Fruit fly (Drosophila melanogaster): Measurements from ENCODE around the gene CG11309.

Gene CG11309

DNA sequence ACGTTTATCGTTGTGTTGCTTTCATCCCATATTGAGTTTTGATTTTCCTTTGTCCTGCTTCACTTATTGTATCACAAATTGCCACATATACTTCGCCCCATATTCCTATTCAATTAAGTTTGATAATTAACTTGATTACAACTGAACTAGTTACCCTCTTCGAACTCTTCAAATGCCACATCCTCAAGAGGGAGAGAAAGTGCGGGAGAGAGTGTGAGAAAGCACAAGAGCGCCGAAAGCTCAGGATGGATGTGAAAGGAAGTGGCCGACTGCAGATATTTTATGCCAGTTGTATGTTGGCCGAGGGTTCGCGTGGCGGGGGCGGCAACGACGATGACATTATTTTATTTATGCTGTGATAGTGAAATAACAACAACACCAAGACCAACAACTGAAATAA is 14.0 kb upstream of the CG11309 start, which contains the start of gene Rab26:
Rab26 (plus strand) TSS at position 301 of the 400 bp plus-strand sequence.
- TF ChIP-seq CG33017 (tag; optimal IDR thresholded peaks at IDR 0.05) (no peak), Hr96 (GFP tag; optimal IDR thresholded peaks at IDR 0.05) (no peak), CG12768 (GFP tag; optimal IDR thresholded peaks at IDR 0.05) (no peak), kay (GFP tag; ENCODE audit: borderline replicate concordance) (no peak), CG11617 (GFP tag; optimal IDR thresholded peaks at IDR 0.05) (no peak), CG5204 (GFP tag; optimal IDR thresholded peaks at IDR 0.05) (no peak), toe (GFP tag; optimal IDR thresholded peaks at IDR 0.05) (no peak), tj (GFP tag; optimal IDR thresholded peaks at IDR 0.05) (no peak), Mnt (GFP tag; optimal IDR thresholded peaks at IDR 0.05) (no peak), Clk (GFP tag; optimal IDR thresholded peaks at IDR 0.05) (no peak), pad (GFP tag; optimal IDR thresholded peaks at IDR 0.05) (no peak), Crg-1 (GFP tag; optimal IDR thresholded peaks at IDR 0.05) (no peak), CG1620 (GFP tag; optimal IDR thresholded peaks at IDR 0.05) (no peak)

DNA sequence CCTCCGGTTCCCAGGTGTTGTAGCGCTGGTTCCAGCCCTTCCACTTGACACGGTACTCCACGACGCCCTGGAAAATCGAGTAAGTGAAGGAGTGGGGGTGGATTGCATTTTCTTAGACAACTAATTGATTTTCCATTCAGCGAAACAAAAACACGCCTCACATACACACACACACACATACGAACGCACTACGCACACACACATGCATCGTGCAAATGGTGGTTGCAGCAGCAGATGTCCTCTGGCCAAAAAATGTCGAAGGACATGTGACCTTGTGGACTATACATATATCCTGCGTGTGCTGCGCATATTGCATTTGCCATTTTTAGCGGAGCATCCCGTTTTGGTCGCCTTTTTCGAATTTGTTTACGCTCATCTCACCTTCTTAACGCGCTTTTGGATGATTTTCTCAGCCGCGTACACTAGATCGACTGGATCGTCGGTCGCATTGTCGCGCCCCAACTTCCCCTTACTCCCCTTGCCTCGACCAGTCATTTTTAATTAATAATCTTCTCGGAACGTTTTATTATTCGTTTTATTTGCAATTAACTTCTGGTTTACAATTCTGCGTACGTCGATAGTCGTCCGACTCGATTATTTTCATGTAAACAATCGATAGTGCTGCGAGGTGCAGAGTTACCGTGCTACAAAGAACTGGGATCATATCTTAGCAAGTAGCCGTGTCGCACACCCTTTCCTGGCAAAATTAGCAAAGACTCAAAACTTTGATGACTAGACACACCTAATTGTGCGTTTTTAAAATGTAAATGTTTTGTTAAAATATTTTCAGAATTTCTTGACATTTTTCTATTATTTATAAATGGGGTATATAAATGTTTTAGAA is 13.2 kb upstream of the CG11309 start, which contains the start of gene Pc:
Pc (minus strand) TSS at position 605 of the 844 bp plus-strand sequence.
- TF ChIP-seq Crg-1 (GFP tag; optimal IDR thresholded peaks at IDR 0.05) (no peak), pad (GFP tag; optimal IDR thresholded peaks at IDR 0.05) (no peak), kay (GFP tag; ENCODE audit: borderline replicate concordance) (peak; percentile 88), CG1620 (GFP tag; optimal IDR thresholded peaks at IDR 0.05) (peak; percentile 21), CG12768 (GFP tag; optimal IDR thresholded peaks at IDR 0.05) (no peak), cnc (optimal IDR thresholded peaks at IDR 0.05) (no peak), cic (GFP tag; optimal IDR thresholded peaks at IDR 0.05) (peak; percentile 3), CG7045 (GFP tag; optimal IDR thresholded peaks at IDR 0.05) (no peak), CG11617 (GFP tag; optimal IDR thresholded peaks at IDR 0.05) (no peak), Clk (GFP tag; optimal IDR thresholded peaks at IDR 0.05) (no peak), ovo (GFP tag; optimal IDR thresholded peaks at IDR 0.05) (no peak), bab1 (GFP tag; optimal IDR thresholded peaks at IDR 0.05) (peak; percentile 60), CG7101 (tag; optimal IDR thresholded peaks at IDR 0.05) (no peak), CG14711 (tag; optimal IDR thresholded peaks at IDR 0.05) (peak; percentile 86), tj (GFP tag; optimal IDR thresholded peaks at IDR 0.05) (peak; percentile 70), toe (GFP tag; optimal IDR thresholded peaks at IDR 0.05) (peak; percentile 15), CG33017 (tag; optimal IDR thresholded peaks at IDR 0.05) (no peak), Hr96 (GFP tag; optimal IDR thresholded peaks at IDR 0.05) (no peak), Mnt (GFP tag; optimal IDR thresholded peaks at IDR 0.05) (peak; percentile 54), CG5204 (GFP tag; optimal IDR thresholded peaks at IDR 0.05) (no peak)

dm6 chr3L:21303659-21304058 is 799 bp downstream of the CG11309 start:
- peak; percentile 91 for TF ChIP-seq kay (GFP tag; ENCODE audit: borderline replicate concordance)
- peak; percentile 42 for TF ChIP-seq CG12768 (GFP tag; optimal IDR thresholded peaks at IDR 0.05)
- no peak for TF ChIP-seq CG11617 (GFP tag; optimal IDR thresholded peaks at IDR 0.05)

- TF ChIP-seq CG12768 (GFP tag; optimal IDR thresholded peaks at IDR 0.05) (no peak), Crg-1 (GFP tag; optimal IDR thresholded peaks at IDR 0.05) (no peak), Clk (GFP tag; optimal IDR thresholded peaks at IDR 0.05) (no peak), toe (GFP tag; optimal IDR thresholded peaks at IDR 0.05) (no peak), pad (GFP tag; optimal IDR thresholded peaks at IDR 0.05) (no peak), CG33017 (tag; optimal IDR thresholded peaks at IDR 0.05) (no peak)
Measured at dm6 chr3L:21302493-21302892, 2.0 kb downstream of the CG11309 start.

dm6 chr3L:21301737-21302487 is 2.5 kb downstream of the CG11309 start:
- no peak for TF ChIP-seq Clk (GFP tag; optimal IDR thresholded peaks at IDR 0.05)
- no peak for TF ChIP-seq cnc (optimal IDR thresholded peaks at IDR 0.05)

DNA sequence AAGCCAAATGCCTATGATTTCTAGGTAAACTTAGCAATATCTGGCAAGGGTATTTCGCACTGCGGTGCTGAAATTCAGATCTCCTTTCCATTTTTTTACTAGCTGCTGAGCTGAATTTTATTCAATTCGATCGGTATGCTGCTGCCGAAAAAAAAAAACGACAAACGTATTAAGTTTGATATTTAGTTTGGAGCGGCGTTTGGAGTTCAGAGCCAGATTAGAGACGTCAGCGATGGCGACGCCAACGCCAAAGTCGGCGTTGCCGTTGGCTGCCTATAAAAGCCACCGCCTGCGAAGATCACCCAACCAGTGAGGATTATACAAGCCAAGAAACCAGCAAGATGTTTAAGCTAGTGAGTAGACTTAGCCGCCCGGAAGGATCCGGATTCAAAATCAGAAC is 4.2 kb downstream of the CG11309 start, which contains the start of gene Cpr78Cc:
Cpr78Cc (plus strand) TSS at position 301 of the 400 bp plus-strand sequence.
- no peak for TF ChIP-seq CG1620 (GFP tag; optimal IDR thresholded peaks at IDR 0.05)
- TF ChIP-seq CG5204 (GFP tag; optimal IDR thresholded peaks at IDR 0.05), result no peak
- TF ChIP-seq kay (GFP tag; ENCODE audit: borderline replicate concordance), result no peak
- no peak for TF ChIP-seq bab1 (GFP tag; optimal IDR thresholded peaks at IDR 0.05)
- no peak for TF ChIP-seq CG14711 (tag; optimal IDR thresholded peaks at IDR 0.05)
- TF ChIP-seq cnc (optimal IDR thresholded peaks at IDR 0.05), result no peak
- no peak for TF ChIP-seq ovo (GFP tag; optimal IDR thresholded peaks at IDR 0.05)
- TF ChIP-seq cic (GFP tag; optimal IDR thresholded peaks at IDR 0.05), result no peak
- no peak for TF ChIP-seq Clk (GFP tag; optimal IDR thresholded peaks at IDR 0.05)
- TF ChIP-seq CG33017 (tag; optimal IDR thresholded peaks at IDR 0.05), result no peak
- TF ChIP-seq CG7101 (tag; optimal IDR thresholded peaks at IDR 0.05), result no peak
- no peak for TF ChIP-seq Hr96 (GFP tag; optimal IDR thresholded peaks at IDR 0.05)
- TF ChIP-seq CG12768 (GFP tag; optimal IDR thresholded peaks at IDR 0.05), result no peak
- no peak for TF ChIP-seq Mnt (GFP tag; optimal IDR thresholded peaks at IDR 0.05)
- TF ChIP-seq toe (GFP tag; optimal IDR thresholded peaks at IDR 0.05), result no peak
